Fruit fly (Drosophila melanogaster): ENCODE data around the gene Ccdc85.

Gene Ccdc85

dm6 chr2L:3012780-3013179 is 13.7 kb downstream of the Ccdc85 start (continued):
- TF ChIP-seq CG15073 (GFP tag; optimal IDR thresholded peaks at IDR 0.05), result no peak
- TF ChIP-seq corto (GFP tag; optimal IDR thresholded peaks at IDR 0.05), result no peak
- peak; percentile 35; the same call in 1 of the 2 replicates for TF ChIP-seq ranshi (GFP tag; IDR thresholded peaks at IDR 0.05)
- peak; percentile 35; the same call in 1 of the 2 replicates for TF ChIP-seq sob (GFP tag; IDR thresholded peaks at IDR 0.05)
- no peak for TF ChIP-seq CG8478 (optimal IDR thresholded peaks at IDR 0.05)
- peak; percentile 59; the same call in 2 of the 3 replicates for TF ChIP-seq dysf (GFP tag; IDR thresholded peaks at IDR 0.05)
- no peak for TF ChIP-seq bbx (GFP tag; IDR thresholded peaks at IDR 0.05; ENCODE audit: partially characterized antibody)
- TF ChIP-seq CG16863 (GFP tag; optimal IDR thresholded peaks at IDR 0.05), result no peak
- TF ChIP-seq BEAF-32 (GFP tag; optimal IDR thresholded peaks at IDR 0.05), result no peak
- 0 out of 3 replicates have a peak, but pooled peaks have one; percentile 42 for TF ChIP-seq H15 (GFP tag; IDR thresholded peaks at IDR 0.05)
- TF ChIP-seq CG10267 (tag; optimal IDR thresholded peaks at IDR 0.05), result peak; percentile 13
- no peak for TF ChIP-seq Chrac-16 (GFP tag; optimal IDR thresholded peaks at IDR 0.05)
- TF ChIP-seq zf30C (GFP tag; optimal IDR thresholded peaks at IDR 0.05), result no peak
- no peak for TF ChIP-seq hkb (optimal IDR thresholded peaks at IDR 0.05)
- no peak for TF ChIP-seq hkb (GFP tag; IDR thresholded peaks at IDR 0.05)
- TF ChIP-seq CG6272 (GFP tag; IDR thresholded peaks at IDR 0.05), result no peak
- no peak for TF ChIP-seq CG34224 (GFP tag; IDR thresholded peaks at IDR 0.05; ENCODE audit: partially characterized antibody)
- TF ChIP-seq Xrp1 (GFP tag; IDR thresholded peaks at IDR 0.05), result peak; percentile 58; the same call in 1 of the 2 replicates
- TF ChIP-seq CG6654 (GFP tag; optimal IDR thresholded peaks at IDR 0.05), result no peak
- TF ChIP-seq HLH3B (GFP tag; IDR thresholded peaks at IDR 0.05), result peak; percentile 50
- no peak for TF ChIP-seq CG1832 (GFP tag; optimal IDR thresholded peaks at IDR 0.05)
- TF ChIP-seq CG18011 (GFP tag; optimal IDR thresholded peaks at IDR 0.05), result no peak
- TF ChIP-seq peb (GFP tag; IDR thresholded peaks at IDR 0.05), result no peak
- peak; percentile 34 for TF ChIP-seq CG14710 (tag; optimal IDR thresholded peaks at IDR 0.05)
- 0 out of 2 replicates have a peak, but pooled peaks have one; percentile 7 for TF ChIP-seq CG10959 (GFP tag; IDR thresholded peaks at IDR 0.05)
- TF ChIP-seq CG12071 (GFP tag; optimal IDR thresholded peaks at IDR 0.05), result no peak
- TF ChIP-seq phol (tag; optimal IDR thresholded peaks at IDR 0.05), result peak; percentile 47
- TF ChIP-seq CG14050 (GFP tag; IDR thresholded peaks at IDR 0.05), result no peak
- no peak for TF ChIP-seq exex (tag; optimal IDR thresholded peaks at IDR 0.05)
- TF ChIP-seq CG11085 (GFP tag; IDR thresholded peaks at IDR 0.05), result no peak
- TF ChIP-seq Dip2 (GFP tag; IDR thresholded peaks at IDR 0.05), result no peak
- no peak for TF ChIP-seq en (GFP tag; optimal IDR thresholded peaks at IDR 0.05)
- no peak for TF ChIP-seq CG3163 (GFP tag; optimal IDR thresholded peaks at IDR 0.05)
- TF ChIP-seq CG31441 (GFP tag; IDR thresholded peaks at IDR 0.05), result peak; percentile 45
- TF ChIP-seq Elba2 (GFP tag; optimal IDR thresholded peaks at IDR 0.05), result no peak
- TF ChIP-seq pho (GFP tag; optimal IDR thresholded peaks at IDR 0.05), result no peak
- TF ChIP-seq vvl (GFP tag; IDR thresholded peaks at IDR 0.05), result peak; percentile 56; the same call in 1 of the 2 replicates
- TF ChIP-seq Hsf (GFP tag; optimal IDR thresholded peaks at IDR 0.05), result no peak
- TF ChIP-seq CG17359 (tag; optimal IDR thresholded peaks at IDR 0.05), result no peak
- TF ChIP-seq CG1647 (GFP tag; optimal IDR thresholded peaks at IDR 0.05), result peak; percentile 7
- no peak for TF ChIP-seq crp (GFP tag; optimal IDR thresholded peaks at IDR 0.05)
- TF ChIP-seq chn (GFP tag; optimal IDR thresholded peaks at IDR 0.05), result no peak
- TF ChIP-seq slp2 (GFP tag; optimal IDR thresholded peaks at IDR 0.05), result no peak
- TF ChIP-seq B-H1 (GFP tag; IDR thresholded peaks at IDR 0.05), result no peak
- no peak for TF ChIP-seq Six4 (GFP tag; optimal IDR thresholded peaks at IDR 0.05)
- peak; percentile 29 for TF ChIP-seq CG8388 (GFP tag; optimal IDR thresholded peaks at IDR 0.05)
- TF ChIP-seq CG7372 (GFP tag; IDR thresholded peaks at IDR 0.05), result no peak
- 0 out of 3 replicates have a peak, but pooled peaks have one; percentile 16 for TF ChIP-seq Aef1 (GFP tag; IDR thresholded peaks at IDR 0.05)
- no peak for TF ChIP-seq Myb (GFP tag; optimal IDR thresholded peaks at IDR 0.05)
- no peak for TF ChIP-seq Mes4 (GFP tag; optimal IDR thresholded peaks at IDR 0.05)
- no peak for TF ChIP-seq CG15011 (GFP tag; optimal IDR thresholded peaks at IDR 0.05)
- no peak for TF ChIP-seq Adf1 (GFP tag; IDR thresholded peaks at IDR 0.05)

Data from whole organism, embryonic.